Worm (Caenorhabditis elegans) whole organism, L2 larva: Measurements from ENCODE around the gene T01C3.11.

Experiments
- fos-1 ChIP-seq: fragments of 150-350 bp; optimal IDR thresholded peaks from 2 replicates; lab custom pipeline; 2014; ENCODE audit warnings: missing biosample characterization, missing genetic modification characterization
- lin-13 ChIP-seq: fragments of 150-350 bp; optimal IDR thresholded peaks from 2 replicates; lab custom pipeline; 2014; ENCODE audit warnings: missing biosample characterization, missing genetic modification reagents, missing genetic modification characterization
- nhr-11 ChIP-seq: fragments of 150-350 bp; optimal IDR thresholded peaks from 2 replicates; lab custom pipeline; 2014; ENCODE audit warnings: missing biosample characterization, missing genetic modification characterization

- TF ChIP-seq lin-13 (GFP tag; lab: Kevin White, UChicago) (no peak), fos-1 (tag; lab: Kevin White, UChicago) (no peak), nhr-11 (no peak)
Measured at ce11 chrV:14990843-14991242, 8.5 kb upstream of the T01C3.11 start, which contains the start of the genes cdt-2 and T01C3.2.
